Worm (Caenorhabditis elegans): ENCODE data around the gene nmt-1.

Gene nmt-1

DNA sequence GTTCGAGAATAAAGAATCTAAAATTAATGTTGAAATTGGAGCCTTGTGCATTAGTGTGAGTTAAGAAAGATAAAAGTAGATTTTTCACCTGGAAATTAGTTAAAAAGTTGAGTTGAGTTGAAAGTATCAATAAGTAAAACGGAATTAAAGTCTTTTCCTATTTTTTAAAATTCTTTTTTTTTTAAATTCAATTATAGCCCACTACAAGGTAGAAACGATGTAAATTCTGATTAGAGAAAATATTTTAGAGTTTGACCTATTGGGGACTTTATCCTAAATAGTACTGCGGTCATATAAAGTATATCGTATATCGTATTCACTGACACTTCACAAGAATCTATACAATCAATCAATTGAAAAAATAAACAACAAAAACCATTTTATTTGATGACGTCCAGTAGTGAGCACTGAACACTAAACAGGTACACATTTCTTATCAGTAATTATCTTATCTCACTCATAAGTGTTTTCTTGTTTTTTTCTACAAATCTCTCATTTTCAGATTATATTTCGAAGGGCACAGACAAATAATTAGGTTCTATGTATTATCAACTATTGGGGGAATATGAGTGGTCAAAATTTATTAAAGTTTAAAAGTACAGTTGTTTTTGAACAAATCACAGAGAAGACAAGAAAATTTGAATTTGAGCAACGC is 28.3 kb downstream of the nmt-1 start, which contains the start of gene wht-1 (continued):
- peak; percentile 5 for TF ChIP-seq nhr-48 (tag; optimal IDR thresholded peaks at IDR 0.05)
- no peak for TF ChIP-seq ctbp-1 (GFP tag; IDR thresholded peaks at IDR 0.05)
- TF ChIP-seq lin-1 (GFP tag; IDR thresholded peaks at IDR 0.05): no peak
- no peak for TF ChIP-seq vab-7 (GFP tag; IDR thresholded peaks at IDR 0.05)
- TF ChIP-seq skn-1 (tag; optimal IDR thresholded peaks at IDR 0.05): no peak
- TF ChIP-seq egl-43 (GFP tag; IDR thresholded peaks at IDR 0.05): no peak
- TF ChIP-seq daf-16 (GFP tag; optimal IDR thresholded peaks at IDR 0.05): no peak
- TF ChIP-seq daf-16 (tag; optimal IDR thresholded peaks at IDR 0.05): peak; percentile 95
- no peak for TF ChIP-seq nhr-76 (tag; optimal IDR thresholded peaks at IDR 0.05)
- TF ChIP-seq aly-2 (tag; optimal IDR thresholded peaks at IDR 0.05): no peak
- TF ChIP-seq mdl-1 (tag; optimal IDR thresholded peaks at IDR 0.05): no peak
- no peak for TF ChIP-seq spr-3 (GFP tag; optimal IDR thresholded peaks at IDR 0.05)
- no peak for TF ChIP-seq ZK337.2 (GFP tag; IDR thresholded peaks at IDR 0.05)
- no peak for TF ChIP-seq nhr-237 (tag; optimal IDR thresholded peaks at IDR 0.05)
- no peak for TF ChIP-seq daf-19 (GFP tag; conservative IDR thresholded peaks at IDR 0.05)
- no peak for TF ChIP-seq nhr-11 (tag; optimal IDR thresholded peaks at IDR 0.05)
- no peak for TF ChIP-seq nhr-41 (GFP tag; IDR thresholded peaks at IDR 0.05)
- TF ChIP-seq sdz-12 (GFP tag; optimal IDR thresholded peaks at IDR 0.05): no peak
- no peak for TF ChIP-seq lin-39 (tag; optimal IDR thresholded peaks at IDR 0.05)
- no peak for TF ChIP-seq nhr-6 (tag; optimal IDR thresholded peaks at IDR 0.05)
- TF ChIP-seq tag-97 (GFP tag; IDR thresholded peaks at IDR 0.05): no peak
- no peak for TF ChIP-seq daf-12 (tag; optimal IDR thresholded peaks at IDR 0.05)
- no peak for TF ChIP-seq zfp-3 (GFP tag; conservative IDR thresholded peaks at IDR 0.05)

DNA sequence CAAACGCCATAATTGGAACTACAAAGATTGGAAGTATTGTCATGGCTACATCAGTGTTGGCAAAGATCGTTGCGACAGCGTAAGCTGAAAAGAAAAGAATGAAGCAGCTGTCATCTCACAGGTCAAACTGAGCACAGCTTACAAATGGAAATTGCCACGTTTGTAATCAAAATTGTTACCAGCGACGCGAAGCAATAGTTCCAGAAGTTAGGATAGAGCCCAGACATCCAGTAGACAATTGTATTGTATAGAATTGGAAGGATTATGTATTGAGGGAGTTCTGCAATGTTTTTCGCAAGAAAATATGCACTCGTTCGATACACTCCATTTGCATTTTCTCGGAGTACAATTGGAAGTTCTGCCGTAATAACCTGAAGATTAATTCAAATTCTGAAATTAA is 30.8 kb downstream of the nmt-1 start:
- TF ChIP-seq unc-62 (GFP tag; optimal IDR thresholded peaks at IDR 0.05 in 1 of 2) (peak in 1 of 2 experiments; percentile 84), unc-62 (tag; optimal IDR thresholded peaks at IDR 0.05) (no peak), dmd-8 (GFP tag; IDR thresholded peaks at IDR 0.05) (no peak), nhr-48 (tag; optimal IDR thresholded peaks at IDR 0.05) (no peak), R02D3.7 (tag; optimal IDR thresholded peaks at IDR 0.05) (no peak), aha-1 (tag) (peak; percentile 93), attf-4 (tag; optimal IDR thresholded peaks at IDR 0.05) (no peak), mdl-1 (tag; optimal IDR thresholded peaks at IDR 0.05) (no peak)

DNA sequence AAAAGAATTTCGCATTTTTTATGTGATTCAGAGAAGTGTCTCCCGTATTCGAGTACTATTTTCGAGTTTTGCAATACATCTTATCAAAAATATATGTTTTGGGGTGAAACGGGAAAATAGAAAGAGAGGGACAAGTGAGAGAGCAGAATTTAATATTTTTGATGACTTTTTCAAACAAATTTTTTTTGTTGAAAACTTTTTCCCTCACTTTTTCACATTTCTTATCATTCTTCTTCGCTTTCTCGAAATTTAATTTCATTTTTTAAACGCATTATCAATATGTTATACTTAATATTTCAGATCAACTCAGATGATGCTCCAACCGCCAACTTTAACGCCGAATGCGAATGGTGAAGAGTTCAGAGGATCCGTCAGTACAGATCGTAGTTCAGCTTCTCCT is 35.9 kb downstream of the nmt-1 start, which contains the start of gene attf-4:
Gene attf-4 (plus strand): TSS at position 301 of the 400 bp plus-strand sequence.
- no peak for TF ChIP-seq aha-1 (tag)
- TF ChIP-seq egl-27 (tag; optimal IDR thresholded peaks at IDR 0.05): no peak
- peak; percentile 2 for TF ChIP-seq nhr-28 (tag; optimal IDR thresholded peaks at IDR 0.05)
- TF ChIP-seq zip-2 (tag; optimal IDR thresholded peaks at IDR 0.05): no peak
- no peak for TF ChIP-seq F49E8.2 (tag; optimal IDR thresholded peaks at IDR 0.05; ENCODE audit: borderline replicate concordance)
- TF ChIP-seq dve-1 (tag; optimal IDR thresholded peaks at IDR 0.05; ENCODE audit: insufficient read depth): peak; percentile 16
- no peak for TF ChIP-seq daf-16 (GFP tag; optimal IDR thresholded peaks at IDR 0.05)
- peak; percentile 13 for TF ChIP-seq daf-16 (tag; optimal IDR thresholded peaks at IDR 0.05)
- TF ChIP-seq pqm-1 (tag; optimal IDR thresholded peaks at IDR 0.05): peak; percentile 27
- TF ChIP-seq ZK546.5 (tag; optimal IDR thresholded peaks at IDR 0.05): no peak
- no peak for TF ChIP-seq fos-1 (tag; optimal IDR thresholded peaks at IDR 0.05)
- TF ChIP-seq mdl-1 (tag; optimal IDR thresholded peaks at IDR 0.05): no peak

DNA sequence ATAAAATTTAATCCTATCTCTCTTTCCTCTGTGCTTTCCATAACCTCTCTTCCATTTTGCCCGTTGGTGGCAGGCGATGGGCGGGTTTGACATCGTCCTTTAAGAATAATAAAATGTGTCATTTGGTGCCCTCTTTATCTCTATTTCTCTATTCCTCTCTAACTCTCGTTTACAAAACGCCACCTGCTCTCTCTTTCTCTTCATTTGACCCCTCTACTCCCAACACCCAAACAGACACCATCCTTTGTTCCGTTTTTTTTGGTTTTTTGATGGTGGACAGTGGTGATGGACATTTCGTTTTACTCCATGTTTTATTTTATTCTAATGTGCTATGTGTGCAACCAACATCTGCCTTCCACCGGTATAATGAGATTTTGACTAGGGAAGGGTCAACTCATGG is 37.2 kb downstream of the nmt-1 start:
- TF ChIP-seq fkh-10 (GFP tag; optimal IDR thresholded peaks at IDR 0.05): no peak
- peak in 1 of 2 experiments; percentile 21 for TF ChIP-seq lsy-2 (tag; optimal IDR thresholded peaks at IDR 0.05)
- no peak for TF ChIP-seq mxl-3 (GFP tag; optimal IDR thresholded peaks at IDR 0.05)
- TF ChIP-seq saeg-2 (GFP tag; IDR thresholded peaks at IDR 0.05): no peak
- no peak for TF ChIP-seq ztf-11 (tag; optimal IDR thresholded peaks at IDR 0.05)
- TF ChIP-seq mep-1 (tag; optimal IDR thresholded peaks at IDR 0.05): peak; percentile 16
- TF ChIP-seq unc-62 (GFP tag; optimal IDR thresholded peaks at IDR 0.05 in 1 of 2): peak in 1 of 2 experiments; percentile 92
- TF ChIP-seq unc-62 (tag; optimal IDR thresholded peaks at IDR 0.05): no peak
- TF ChIP-seq aha-1 (tag): peak; percentile 74
- no peak for TF ChIP-seq Y75B8A.6 (GFP tag; IDR thresholded peaks at IDR 0.05)
